Fruit fly (Drosophila melanogaster): Measurements from ENCODE around the gene Arr2.
A peak's percentile ranks its signal among the peaks of the same experiment; 100 is the strongest.

Gene Arr2

DNA sequence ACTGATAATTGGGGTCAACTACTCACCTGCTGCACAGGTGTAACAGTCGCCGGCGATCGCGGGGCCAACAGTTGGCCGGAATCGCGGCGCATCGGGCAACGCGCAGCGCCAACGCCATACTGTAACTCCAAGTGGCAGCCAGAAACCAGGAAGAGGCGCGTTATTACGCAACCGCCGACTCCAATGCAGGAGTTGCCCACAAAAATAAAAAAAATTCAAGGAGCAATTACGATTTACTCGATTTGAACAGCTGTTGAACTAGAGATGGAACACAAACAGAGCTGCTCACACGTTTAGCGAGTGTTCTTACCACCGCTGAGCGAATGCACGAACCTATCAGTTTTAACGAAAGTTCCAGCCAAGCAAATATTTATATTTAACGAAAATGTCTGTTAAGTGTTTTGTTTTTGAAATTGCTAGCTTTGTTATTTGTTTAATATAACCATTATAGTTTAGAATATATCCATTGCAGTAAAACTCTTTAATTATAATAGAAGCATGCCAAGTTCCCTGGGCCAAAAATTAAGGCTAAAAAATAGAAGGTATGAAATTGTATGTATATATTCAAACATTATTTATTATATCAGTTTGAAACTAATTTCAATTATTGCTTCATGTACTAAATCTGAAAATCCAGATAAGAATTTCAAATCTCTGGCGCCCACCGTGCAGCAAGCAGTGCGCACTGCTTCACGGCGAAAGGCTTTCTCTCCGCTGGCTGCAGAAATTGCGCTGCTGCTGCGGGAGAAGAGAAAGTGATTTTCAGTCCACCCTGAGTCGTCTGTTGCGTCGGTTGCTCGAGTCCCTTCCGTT is 44.6 kb downstream of the Arr2 start, which contains the start of the genes CG5989 and CG6282 (continued):
- TF ChIP-seq bcd (GFP tag; optimal IDR thresholded peaks at IDR 0.05), result peak; percentile 57
- no peak for TF ChIP-seq lbe (GFP tag; optimal IDR thresholded peaks at IDR 0.05)
- peak; percentile 67 for TF ChIP-seq CG42726 (GFP tag; IDR thresholded peaks at IDR 0.05; ENCODE audit: partially characterized antibody)
- peak; percentile 65 for TF ChIP-seq ems (GFP tag; optimal IDR thresholded peaks at IDR 0.05)
- no peak for TF ChIP-seq Mad (GFP tag; optimal IDR thresholded peaks at IDR 0.05)
- no peak for TF ChIP-seq CG7372 (GFP tag; IDR thresholded peaks at IDR 0.05)
- TF ChIP-seq CG10654 (GFP tag; optimal IDR thresholded peaks at IDR 0.05), result no peak
- no peak for TF ChIP-seq tin (GFP tag; optimal IDR thresholded peaks at IDR 0.05)
- peak; percentile 14 for TF ChIP-seq Deaf1 (tag; optimal IDR thresholded peaks at IDR 0.05)
- TF ChIP-seq zfh1 (GFP tag; IDR thresholded peaks at IDR 0.05), result no peak
- no peak for TF ChIP-seq CG31388 (GFP tag; optimal IDR thresholded peaks at IDR 0.05)
- peak; percentile 83 for TF ChIP-seq pzg (GFP tag; optimal IDR thresholded peaks at IDR 0.05)
- no peak for TF ChIP-seq CG7928 (GFP tag; optimal IDR thresholded peaks at IDR 0.05)
- TF ChIP-seq ase (GFP tag; IDR thresholded peaks at IDR 0.05), result 0 out of 3 replicates have a peak, but pooled peaks have one; percentile 14
- TF ChIP-seq CG34422 (GFP tag; IDR thresholded peaks at IDR 0.05), result peak; percentile 51; the same call in 1 of the 3 replicates
- TF ChIP-seq unpg (GFP tag; optimal IDR thresholded peaks at IDR 0.05), result peak; percentile 60
- no peak for TF ChIP-seq sim (GFP tag; IDR thresholded peaks at IDR 0.05)
- TF ChIP-seq psq (GFP tag; optimal IDR thresholded peaks at IDR 0.05), result no peak
- TF ChIP-seq nerfin-1 (tag; optimal IDR thresholded peaks at IDR 0.05), result no peak
- TF ChIP-seq MTF-1 (GFP tag; optimal IDR thresholded peaks at IDR 0.05; ENCODE audit: borderline replicate concordance), result no peak
- no peak for TF ChIP-seq CG14667 (GFP tag; IDR thresholded peaks at IDR 0.05)
- TF ChIP-seq pita (GFP tag; optimal IDR thresholded peaks at IDR 0.05), result peak; percentile 89
- no peak for TF ChIP-seq ara (GFP tag; IDR thresholded peaks at IDR 0.05)
- TF ChIP-seq Antp (GFP tag; optimal IDR thresholded peaks at IDR 0.05), result no peak
- TF ChIP-seq Awh (GFP tag; IDR thresholded peaks at IDR 0.05), result no peak
- TF ChIP-seq CG13624 (GFP tag; optimal IDR thresholded peaks at IDR 0.05), result peak; percentile 11
- no peak for TF ChIP-seq disco-r (GFP tag; optimal IDR thresholded peaks at IDR 0.05)
- TF ChIP-seq hbn (GFP tag; IDR thresholded peaks at IDR 0.05; ENCODE audit: partially characterized antibody), result peak; percentile 30; the same call in 1 of the 2 replicates
- TF ChIP-seq Hey (tag; optimal IDR thresholded peaks at IDR 0.05), result no peak
- TF ChIP-seq Mes4 (GFP tag; optimal IDR thresholded peaks at IDR 0.05), result peak; percentile 2
- TF ChIP-seq CG10959 (GFP tag; IDR thresholded peaks at IDR 0.05), result no peak; the same call in 1 of the 2 replicates
- no peak for TF ChIP-seq CG9727 (GFP tag; optimal IDR thresholded peaks at IDR 0.05)
- peak; percentile 17 for TF ChIP-seq mirr (GFP tag; optimal IDR thresholded peaks at IDR 0.05)
- TF ChIP-seq Hand (GFP tag; optimal IDR thresholded peaks at IDR 0.05), result no peak
- peak; percentile 71 for TF ChIP-seq lab (GFP tag; optimal IDR thresholded peaks at IDR 0.05)
- TF ChIP-seq az2 (GFP tag; optimal IDR thresholded peaks at IDR 0.05), result peak; percentile 28
- peak; percentile 54 for TF ChIP-seq lilli (GFP tag; optimal IDR thresholded peaks at IDR 0.05)
- no peak for TF ChIP-seq CG3163 (GFP tag; optimal IDR thresholded peaks at IDR 0.05)
- peak; percentile 52 for TF ChIP-seq sisA (GFP tag; IDR thresholded peaks at IDR 0.05)
- no peak for TF ChIP-seq tx (GFP tag; optimal IDR thresholded peaks at IDR 0.05)
- no peak for TF ChIP-seq E2f1 (GFP tag; IDR thresholded peaks at IDR 0.05)
- TF ChIP-seq ssp (GFP tag; IDR thresholded peaks at IDR 0.05), result no peak
- no peak for TF ChIP-seq kah (GFP tag; optimal IDR thresholded peaks at IDR 0.05)
- no peak for TF ChIP-seq CG11398 (GFP tag; optimal IDR thresholded peaks at IDR 0.05)
- TF ChIP-seq CG6175 (GFP tag; IDR thresholded peaks at IDR 0.05), result no peak
- TF ChIP-seq bigmax (GFP tag; optimal IDR thresholded peaks at IDR 0.05), result no peak
- TF ChIP-seq so (GFP tag; IDR thresholded peaks at IDR 0.05), result no peak
- no peak for TF ChIP-seq D19B (GFP tag; optimal IDR thresholded peaks at IDR 0.05)
- TF ChIP-seq luna (GFP tag; optimal IDR thresholded peaks at IDR 0.05), result no peak
- no peak for TF ChIP-seq btn (GFP tag; optimal IDR thresholded peaks at IDR 0.05)

All from whole organism, embryonic.